Worm (Caenorhabditis elegans): Measurements from ENCODE around the gene hmit-1.2.

DNA sequence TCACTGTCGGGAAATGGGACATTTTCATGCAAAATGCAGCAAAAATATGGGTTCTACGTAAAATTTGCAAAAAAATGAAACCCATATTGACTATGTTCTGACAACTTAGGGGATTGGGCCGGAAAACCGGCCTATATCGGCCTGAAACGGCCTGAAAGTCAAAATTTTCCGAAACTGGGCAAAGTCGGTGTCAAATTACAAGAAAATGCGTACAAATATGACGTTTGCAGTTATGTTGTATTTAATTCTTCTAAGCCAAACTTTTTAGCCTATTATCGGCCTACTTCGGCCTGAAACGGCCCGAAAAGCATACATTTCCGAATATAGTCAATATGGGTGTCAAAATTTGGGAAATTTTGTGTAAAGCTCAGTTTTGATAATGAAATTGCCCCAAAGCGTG, 12.7 kb upstream of the hmit-1.2 start:
- TF ChIP-seq elt-3 (tag; optimal IDR thresholded peaks at IDR 0.05): no peak
- TF ChIP-seq snpc-4 (tag; optimal IDR thresholded peaks at IDR 0.05): no peak
- TF ChIP-seq elt-2 (tag; optimal IDR thresholded peaks at IDR 0.05): no peak
- TF ChIP-seq nhr-76 (tag; optimal IDR thresholded peaks at IDR 0.05): no peak
- TF ChIP-seq tbx-2 (tag; optimal IDR thresholded peaks at IDR 0.05): no peak
- no peak for TF ChIP-seq nhr-237 (tag; optimal IDR thresholded peaks at IDR 0.05)
- TF ChIP-seq ama-1 (optimal IDR thresholded peaks at IDR 0.05): no peak
- TF ChIP-seq ceh-16 (tag; optimal IDR thresholded peaks at IDR 0.05): no peak
